Worm (Caenorhabditis elegans): Measurements from ENCODE around the gene sid-3.
A peak's percentile ranks its signal among the peaks of the same experiment; 100 is the strongest.

The sid-3 gene

DNA sequence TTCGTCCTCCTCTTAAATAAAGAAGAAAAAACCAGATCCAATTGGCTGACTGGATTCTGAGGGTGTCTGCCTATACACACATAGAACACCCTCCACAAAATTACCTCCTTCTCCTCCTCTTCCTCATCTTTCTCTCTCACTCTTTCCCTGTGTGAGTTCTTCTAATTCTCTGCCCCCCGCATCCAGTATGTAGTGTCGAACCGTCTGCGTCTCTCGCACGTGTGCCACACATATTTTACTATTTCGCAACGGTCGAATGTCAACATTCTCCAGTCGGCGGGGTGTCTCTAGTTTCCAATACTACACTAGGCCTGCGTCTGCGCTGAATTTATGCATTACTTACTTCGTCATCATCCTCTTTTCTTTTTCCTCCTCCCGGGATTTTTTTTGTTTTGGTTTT lies 1.8 kb upstream of the sid-3 start (continued):
- TF ChIP-seq daf-16 (GFP tag; optimal IDR thresholded peaks at IDR 0.05) (peak in 1 of 2 experiments; percentile 6), daf-16 (tag; optimal IDR thresholded peaks at IDR 0.05) (peak; percentile 56), dmd-6 (GFP tag; IDR thresholded peaks at IDR 0.05) (peak; percentile 27; the same call in 1 of the 2 replicates), nhr-42 (GFP tag; IDR thresholded peaks at IDR 0.05) (no peak), nhr-25 (tag; optimal IDR thresholded peaks at IDR 0.05; ENCODE audit: borderline replicate concordance, insufficient read depth) (peak; percentile 41), mdl-1 (tag; optimal IDR thresholded peaks at IDR 0.05) (peak; percentile 98), nhr-111 (GFP tag; optimal IDR thresholded peaks at IDR 0.05) (no peak), dve-1 (tag; optimal IDR thresholded peaks at IDR 0.05; ENCODE audit: insufficient read depth) (peak; percentile 25), mes-2 (tag; optimal IDR thresholded peaks at IDR 0.05; ENCODE audit: poor library complexity, severe bottlenecking) (peak; percentile 76), ctbp-1 (GFP tag; IDR thresholded peaks at IDR 0.05) (0 out of 2 replicates have a peak, but pooled peaks have one; percentile 30), nhr-6 (tag; optimal IDR thresholded peaks at IDR 0.05) (peak; percentile 12), mep-1 (tag; optimal IDR thresholded peaks at IDR 0.05) (peak; percentile 75), nhr-11 (tag; optimal IDR thresholded peaks at IDR 0.05) (peak; percentile 54), hmg-1.1 (GFP tag; IDR thresholded peaks at IDR 0.05) (peak; percentile 91), F10B5.3 (tag; optimal IDR thresholded peaks at IDR 0.05) (no peak), lsy-2 (tag; optimal IDR thresholded peaks at IDR 0.05) (peak; percentile 50 to 66), lin-39 (tag; optimal IDR thresholded peaks at IDR 0.05) (no peak), nhr-237 (tag; optimal IDR thresholded peaks at IDR 0.05) (no peak)

DNA sequence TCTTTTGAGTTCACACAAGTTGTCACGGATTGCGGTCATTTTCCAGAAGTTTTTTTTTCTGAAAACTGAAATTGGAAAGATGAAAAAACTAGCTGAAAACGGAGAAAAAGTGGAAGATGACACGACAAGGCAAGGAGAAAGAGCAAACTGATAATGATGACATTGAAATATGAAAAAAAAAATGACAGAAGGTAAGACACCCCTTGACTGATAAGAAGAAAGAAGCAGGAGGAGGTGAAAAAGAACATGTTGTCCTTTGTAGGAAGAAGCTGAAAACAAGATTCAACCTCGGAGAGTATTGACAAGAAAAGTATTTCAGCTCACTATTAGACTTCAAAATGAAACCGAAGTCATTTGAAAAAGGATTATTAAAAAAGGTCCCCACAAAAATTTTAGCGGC lies 8.9 kb downstream of the sid-3 start, which contains the start of gene B0302.5:
TSS of gene B0302.5 (minus strand) at position 58 of the 400 bp plus-strand sequence.
- TF ChIP-seq spr-1 (tag; optimal IDR thresholded peaks at IDR 0.05) (no peak), pha-4 (GFP tag; IDR thresholded peaks at IDR 0.05) (no peak), pha-4 (tag; optimal IDR thresholded peaks at IDR 0.05) (no peak), daf-16 (GFP tag; optimal IDR thresholded peaks at IDR 0.05) (no peak), daf-16 (tag; optimal IDR thresholded peaks at IDR 0.05) (peak; percentile 73), nhr-6 (tag; optimal IDR thresholded peaks at IDR 0.05) (peak; percentile 9), nhr-41 (GFP tag; IDR thresholded peaks at IDR 0.05) (0 out of 2 replicates have a peak, but pooled peaks have one; percentile 31), cey-2 (tag; optimal IDR thresholded peaks at IDR 0.05; ENCODE audit: borderline replicate concordance, insufficient read depth) (no peak), nhr-28 (tag; optimal IDR thresholded peaks at IDR 0.05) (peak; percentile 52), hlh-11 (tag; optimal IDR thresholded peaks at IDR 0.05) (peak; percentile 56), zfp-3 (GFP tag; conservative IDR thresholded peaks at IDR 0.05) (no peak), nhr-42 (GFP tag; IDR thresholded peaks at IDR 0.05) (0 out of 2 replicates have a peak, but pooled peaks have one; percentile 12), pqm-1 (tag; optimal IDR thresholded peaks at IDR 0.05) (peak; percentile 84), dve-1 (tag; optimal IDR thresholded peaks at IDR 0.05; ENCODE audit: insufficient read depth) (peak; percentile 19), dmd-6 (GFP tag; IDR thresholded peaks at IDR 0.05) (peak; percentile 61; the same call in 1 of the 2 replicates), D1046.2 (GFP tag; IDR thresholded peaks at IDR 0.05) (no peak)

DNA sequence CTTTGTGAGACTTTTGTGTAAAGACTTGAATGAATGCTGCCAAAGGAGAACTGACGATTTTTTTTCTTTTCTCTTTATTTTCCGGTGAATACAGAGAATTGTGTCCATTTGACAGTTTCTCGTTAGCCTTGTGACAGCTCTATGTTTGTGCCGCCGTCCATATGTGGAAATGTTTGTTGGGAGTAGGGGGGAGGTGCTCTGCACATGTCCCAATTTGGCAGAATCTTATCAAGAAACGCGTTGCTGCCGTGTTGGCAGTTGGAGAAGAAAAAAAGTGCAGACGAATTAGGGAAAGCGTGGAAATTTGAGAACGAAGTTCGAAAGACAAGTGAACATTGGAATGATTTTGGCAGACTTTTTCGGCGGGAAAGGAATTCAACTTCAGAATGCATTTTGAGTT lies 11.6 kb downstream of the sid-3 start:
- TF ChIP-seq ZK337.2 (GFP tag; IDR thresholded peaks at IDR 0.05) (no peak), mxl-3 (GFP tag; optimal IDR thresholded peaks at IDR 0.05) (peak; percentile 73), ceh-32 (tag; optimal IDR thresholded peaks at IDR 0.05; ENCODE audit: poor library complexity) (no peak), arid-1 (GFP tag; conservative IDR thresholded peaks at IDR 0.05) (0 out of 2 replicates have a peak, but pooled peaks have one; percentile 8), T26A8.4 (GFP tag; IDR thresholded peaks at IDR 0.05) (0 out of 2 replicates have a peak, but pooled peaks have one; percentile 11), nhr-77 (tag; optimal IDR thresholded peaks at IDR 0.05) (peak; percentile 0), mdl-1 (tag; optimal IDR thresholded peaks at IDR 0.05) (peak in 1 of 2 experiments; percentile 37), skn-1 (tag; optimal IDR thresholded peaks at IDR 0.05) (no peak), nhr-48 (tag; optimal IDR thresholded peaks at IDR 0.05) (no peak), madf-9 (GFP tag; conservative IDR thresholded peaks at IDR 0.05) (no peak), aha-1 (tag) (peak; percentile 56), dmd-6 (GFP tag; IDR thresholded peaks at IDR 0.05) (peak; percentile 88), aly-2 (tag; optimal IDR thresholded peaks at IDR 0.05) (no peak), lir-3 (tag; optimal IDR thresholded peaks at IDR 0.05) (no peak), D1046.2 (GFP tag; IDR thresholded peaks at IDR 0.05) (no peak), hmg-1.1 (GFP tag; IDR thresholded peaks at IDR 0.05) (no peak), pqm-1 (tag; optimal IDR thresholded peaks at IDR 0.05) (peak; percentile 21), lin-1 (GFP tag; IDR thresholded peaks at IDR 0.05) (no peak), mep-1 (tag; optimal IDR thresholded peaks at IDR 0.05) (peak; percentile 18), hlh-11 (tag; optimal IDR thresholded peaks at IDR 0.05) (peak; percentile 89), cey-2 (tag; optimal IDR thresholded peaks at IDR 0.05; ENCODE audit: borderline replicate concordance, insufficient read depth) (no peak), nhr-28 (tag; optimal IDR thresholded peaks at IDR 0.05) (peak; percentile 68), dve-1 (tag; optimal IDR thresholded peaks at IDR 0.05; ENCODE audit: insufficient read depth) (peak; percentile 57), ceh-82 (tag; optimal IDR thresholded peaks at IDR 0.05) (no peak), fos-1 (tag; optimal IDR thresholded peaks at IDR 0.05) (no peak), daf-16 (GFP tag; optimal IDR thresholded peaks at IDR 0.05) (no peak), daf-16 (tag; optimal IDR thresholded peaks at IDR 0.05) (peak; percentile 68), dmd-9 (GFP tag; IDR thresholded peaks at IDR 0.05) (no peak), snpc-4 (tag; optimal IDR thresholded peaks at IDR 0.05) (no peak)
